Worm (Caenorhabditis elegans): ENCODE data around the gene cit-1.1.

DNA sequence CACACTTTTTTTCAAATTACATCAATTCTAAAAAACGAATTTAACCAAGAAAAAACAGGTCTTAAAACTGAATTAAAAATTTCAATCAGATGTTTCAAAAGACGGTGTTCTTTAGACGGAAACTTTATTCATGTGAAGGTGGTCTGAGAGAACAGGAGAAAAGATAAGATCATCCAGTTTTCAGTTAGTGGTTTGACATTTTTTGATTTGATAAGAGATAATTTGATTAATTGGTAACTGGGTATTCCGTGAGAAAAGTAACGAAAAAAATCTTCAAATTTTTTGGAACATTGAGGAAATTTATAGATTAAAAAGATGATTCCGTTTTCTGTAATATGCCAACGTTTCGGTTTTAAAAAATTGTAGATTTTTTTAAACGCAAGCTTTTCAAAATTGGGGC, 26.9 kb upstream of the cit-1.1 start:
- TF ChIP-seq lir-3 (tag; optimal IDR thresholded peaks at IDR 0.05; ENCODE audit: poor library complexity): no peak
- TF ChIP-seq irx-1 (tag; optimal IDR thresholded peaks at IDR 0.05): no peak
- no peak for TF ChIP-seq unc-130 (tag; optimal IDR thresholded peaks at IDR 0.05)
- TF ChIP-seq skn-1 (tag; optimal IDR thresholded peaks at IDR 0.05): no peak
- no peak for TF ChIP-seq lin-13 (GFP tag; optimal IDR thresholded peaks at IDR 0.05)
- TF ChIP-seq mep-1 (tag; optimal IDR thresholded peaks at IDR 0.05): no peak
- no peak for TF ChIP-seq F16B12.6 (tag; optimal IDR thresholded peaks at IDR 0.05)
